Fruit fly (Drosophila melanogaster) Kc167 (cell line): Measurements from ENCODE around the gene heix.

ENCODE experiments used
- Myc ChIP-seq: fragments of >200 bp; optimal IDR thresholded peaks from 2 replicates; lab custom pipeline; 2017; ENCODE audit warnings: missing external identifiers
- Sin3A ChIP-seq: fragments of >200 bp; optimal IDR thresholded peaks from 2 replicates; lab custom pipeline; 2018; ENCODE audit warnings: missing external identifiers
- h ChIP-seq: fragments of >200 bp; optimal IDR thresholded peaks from 3 replicates; lab custom pipeline; 2018; ENCODE audit warnings: missing external identifiers
- psq ChIP-seq: fragments of >200 bp; optimal IDR thresholded peaks from 2 replicates; lab custom pipeline; 2017; ENCODE audit warnings: missing external identifiers

DNA sequence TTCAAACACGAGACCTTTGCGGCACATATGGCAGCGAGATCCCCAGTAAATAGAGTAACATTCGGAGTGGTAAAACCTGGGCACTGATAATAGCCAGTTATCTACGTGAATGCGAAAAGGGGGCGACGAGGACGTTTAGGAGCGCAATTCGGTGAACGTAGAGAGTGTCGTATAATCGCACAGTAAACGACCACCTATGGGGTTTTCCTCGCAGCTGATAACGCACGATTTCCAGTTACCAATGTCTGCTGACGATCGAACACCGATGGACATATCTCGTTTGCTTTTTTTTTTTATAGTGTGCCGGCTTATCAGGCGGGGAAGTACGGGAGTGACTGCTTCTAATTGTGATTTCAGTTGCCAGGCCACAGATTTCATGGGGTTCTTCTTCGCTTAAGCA lies 20.1 kb upstream of the heix start:
- TF ChIP-seq Myc (lab: Kevin White, UChicago), result no peak
- no peak for TF ChIP-seq psq (lab: Kevin White, UChicago)
- TF ChIP-seq h, result no peak
- TF ChIP-seq Sin3A, result no peak
